Worm (Caenorhabditis elegans) whole organism, young adult: ENCODE results near the gene B0457.6.

ENCODE experiments used
- B0019.2 ChIP-seq: fragments of 200-800 bp; sonication (Bioruptor generic); conservative IDR thresholded peaks from 2 replicates; pipeline ENCODE4 v1.3.6; 2022; ENCODE audit warnings: missing genetic modification reagents, missing genetic modification characterization, missing compliant biosample characterization
- B0336.3 ChIP-seq: fragments of 200-800 bp; sonication (Bioruptor generic); IDR thresholded peaks from 2 replicates; pipeline ENCODE4 v1.3.6; 2022; ENCODE audit warnings: missing genetic modification characterization, missing compliant biosample characterization
- D2030.7 ChIP-seq: fragments of 200-800 bp; sonication (Bioruptor generic); IDR thresholded peaks from 2 replicates; pipeline ENCODE4 v1.3.6; 2022; ENCODE audit warnings: missing genetic modification reagents, missing genetic modification characterization, missing compliant biosample characterization
- F33H1.4 ChIP-seq: fragments of 200-800 bp; sonication (Bioruptor generic); IDR thresholded peaks from 2 replicates; pipeline ENCODE4 v1.3.6; 2022; ENCODE audit warnings: missing genetic modification reagents, missing genetic modification characterization, missing compliant biosample characterization
- K12H6.12 ChIP-seq: fragments of 200-800 bp; sonication (Bioruptor generic); optimal IDR thresholded peaks from 2 replicates; lab custom pipeline; 2018; ENCODE audit warnings: mild to moderate bottlenecking, missing genetic modification characterization, missing compliant biosample characterization
- T26A5.8 ChIP-seq: sonication (generic microtip); optimal IDR thresholded peaks from 2 replicates; lab custom pipeline; 2016; ENCODE audit warnings: missing genetic modification characterization, missing compliant biosample characterization
- Y53G8AR.9 ChIP-seq: fragments of 200-800 bp; sonication (Bioruptor generic); conservative IDR thresholded peaks from 2 replicates; pipeline ENCODE4 v1.3.6; 2022; ENCODE audit warnings: missing genetic modification reagents, missing genetic modification characterization, missing compliant biosample characterization
- ZK185.1 ChIP-seq: sonication (generic microtip); optimal IDR thresholded peaks from 2 replicates; lab custom pipeline; 2016; ENCODE audit warnings: mild to moderate bottlenecking, missing genetic modification characterization, missing compliant biosample characterization; ENCODE audit not compliant: poor library complexity, severe bottlenecking
- ama-1 ChIP-seq, 3 experiments: fragments of 150-350 bp in 1 of 3; sonication (generic microtip) in 2 of 3; optimal IDR thresholded peaks; 2 replicates each; lab custom pipeline; 2014 to 2018; ENCODE audit warnings: missing biosample characterization in 2 of 3, missing genetic modification characterization in 2 of 3, missing genetic modification reagents in 2 of 3
- atf-7 ChIP-seq: sonication (generic microtip); optimal IDR thresholded peaks from 2 replicates; lab custom pipeline; 2017; ENCODE audit warnings: mild to moderate bottlenecking, missing genetic modification characterization, missing compliant biosample characterization
- athp-1 ChIP-seq: sonication (generic microtip); optimal IDR thresholded peaks from 2 replicates; lab custom pipeline; 2017; ENCODE audit warnings: mild to moderate bottlenecking, missing genetic modification characterization, missing compliant biosample characterization
- bed-1 ChIP-seq: fragments of 200-800 bp; sonication (Bioruptor generic); IDR thresholded peaks from 2 replicates; pipeline ENCODE4 v1.3.6; 2022; ENCODE audit warnings: missing genetic modification reagents, missing genetic modification characterization, missing compliant biosample characterization
- ceh-40 ChIP-seq: fragments of 200-800 bp; sonication (Bioruptor generic); IDR thresholded peaks from 2 replicates; pipeline ENCODE4 v1.3.6; 2022; ENCODE audit warnings: missing genetic modification characterization, missing compliant biosample characterization
- chd-7 ChIP-seq: sonication (generic microtip); optimal IDR thresholded peaks from 2 replicates; lab custom pipeline; 2016; ENCODE audit warnings: mild to moderate bottlenecking, missing genetic modification characterization, moderate library complexity, missing compliant biosample characterization
- dpl-1 ChIP-seq: fragments of 150-350 bp; optimal IDR thresholded peaks from 2 replicates; lab custom pipeline; 2014; ENCODE audit warnings: missing biosample characterization, missing genetic modification reagents, missing genetic modification characterization
- egl-44 ChIP-seq: fragments of 200-800 bp; sonication (Bioruptor generic); IDR thresholded peaks from 2 replicates; pipeline ENCODE4 v1.3.6; 2022; ENCODE audit warnings: missing genetic modification reagents, missing genetic modification characterization, missing compliant biosample characterization
- ekl-4 ChIP-seq: fragments of 200-800 bp; sonication (Bioruptor generic); IDR thresholded peaks from 2 replicates; pipeline ENCODE4 v1.3.6; 2022; ENCODE audit warnings: missing genetic modification reagents, missing genetic modification characterization, missing compliant biosample characterization
- ets-4 ChIP-seq: fragments of 200-800 bp; sonication (Bioruptor generic); optimal IDR thresholded peaks from 2 replicates; lab custom pipeline; 2018; ENCODE audit warnings: mild to moderate bottlenecking, missing genetic modification characterization, missing compliant biosample characterization
- hmg-1.2 ChIP-seq: fragments of 200-800 bp; sonication (Bioruptor generic); IDR thresholded peaks from 2 replicates; pipeline ENCODE4 v1.3.6; 2022; ENCODE audit warnings: missing genetic modification reagents, missing genetic modification characterization, missing compliant biosample characterization
- hmg-20 ChIP-seq: fragments of 200-800 bp; sonication (Bioruptor generic); IDR thresholded peaks from 2 replicates; pipeline ENCODE4 v1.3.6; 2022; ENCODE audit warnings: missing genetic modification reagents, missing genetic modification characterization, missing compliant biosample characterization
- hrde-1 ChIP-seq: sonication (generic microtip); optimal IDR thresholded peaks from 2 replicates; lab custom pipeline; 2016; ENCODE audit warnings: missing genetic modification characterization, mild to moderate bottlenecking, missing compliant biosample characterization, moderate library complexity, missing genotype, missing genetic modification reagents, borderline replicate concordance
- hsf-1 ChIP-seq: fragments of 200-800 bp; sonication (Bioruptor generic); IDR thresholded peaks from 2 replicates; pipeline ENCODE4 v1.3.6; 2022; ENCODE audit warnings: missing genetic modification reagents, missing genetic modification characterization, missing compliant biosample characterization
- lin-26 ChIP-seq: fragments of 200-800 bp; sonication (Bioruptor generic); IDR thresholded peaks from 2 replicates; pipeline ENCODE4 v1.3.6; 2022; ENCODE audit warnings: missing genetic modification reagents, missing genetic modification characterization, missing compliant biosample characterization
- lin-35 ChIP-seq, 3 experiments: fragments of 150-350 bp in 2 of 3; sonication (generic microtip) in 1 of 3; optimal IDR thresholded peaks; 2 replicates each; lab custom pipeline; 2014 to 2018; ENCODE audit warnings: missing biosample characterization in 3 of 3, missing genetic modification characterization in 3 of 3, missing genetic modification reagents in 3 of 3
- madf-10 ChIP-seq: sonication (generic microtip); optimal IDR thresholded peaks from 2 replicates; lab custom pipeline; 2016; ENCODE audit warnings: mild to moderate bottlenecking, missing genetic modification characterization, missing compliant biosample characterization
- madf-3 ChIP-seq: fragments of 200-800 bp; sonication (Bioruptor generic); IDR thresholded peaks from 2 replicates; pipeline ENCODE4 v1.3.6; 2022; ENCODE audit warnings: missing genetic modification reagents, missing genetic modification characterization, missing compliant biosample characterization
- madf-6 ChIP-seq: fragments of 200-800 bp; sonication (Bioruptor generic); IDR thresholded peaks from 2 replicates; pipeline ENCODE4 v1.3.6; 2022; ENCODE audit warnings: missing genetic modification reagents, missing genetic modification characterization, missing compliant biosample characterization
- madf-8 ChIP-seq: fragments of 200-800 bp; sonication (Bioruptor generic); conservative IDR thresholded peaks from 2 replicates; pipeline ENCODE4 v1.3.6; 2022; ENCODE audit warnings: missing genetic modification reagents, missing genetic modification characterization, missing compliant biosample characterization
- mes-4 ChIP-seq: sonication (generic microtip); optimal IDR thresholded peaks from 2 replicates; lab custom pipeline; 2016; ENCODE audit warnings: missing genotype, missing genetic modification characterization, missing compliant biosample characterization
- mxl-1 ChIP-seq: sonication (generic microtip); optimal IDR thresholded peaks from 2 replicates; lab custom pipeline; 2016; ENCODE audit warnings: missing genetic modification characterization, missing compliant biosample characterization
- nhr-27 ChIP-seq: fragments of 200-800 bp; sonication (Bioruptor generic); optimal IDR thresholded peaks from 2 replicates; lab custom pipeline; 2018; ENCODE audit warnings: mild to moderate bottlenecking, missing genetic modification characterization, moderate library complexity, missing compliant biosample characterization
- rcor-1 ChIP-seq: fragments of 200-800 bp; sonication (Bioruptor generic); IDR thresholded peaks from 2 replicates; pipeline ENCODE4 v1.3.6; 2022; ENCODE audit warnings: missing genetic modification reagents, missing genetic modification characterization, missing compliant biosample characterization
- rec-8 ChIP-seq, 2 experiments: sonication (generic microtip); optimal IDR thresholded peaks; 2 replicates each; lab custom pipeline; 2016; ENCODE audit warnings: mild to moderate bottlenecking in 2 of 2, missing genetic modification characterization in 2 of 2, missing genetic modification reagents in 2 of 2, missing genotype in 2 of 2, missing biosample characterization in 1 of 2, missing compliant biosample characterization in 1 of 2, moderate library complexity in 1 of 2
- rpc-1 ChIP-seq, 2 experiments: fragments of 150-350 bp in 1 of 2; sonication (generic microtip) in 1 of 2; optimal IDR thresholded peaks; 2 replicates each; lab custom pipeline; 2014 to 2018; ENCODE audit warnings: missing biosample characterization in 1 of 2, missing genetic modification characterization in 1 of 2, missing genetic modification reagents in 1 of 2, missing genotype in 1 of 2
- sdz-38 ChIP-seq: sonication (generic microtip); optimal IDR thresholded peaks from 2 replicates; lab custom pipeline; 2016; ENCODE audit warnings: missing genotype, missing genetic modification characterization, missing compliant biosample characterization
- snpc-1.1 ChIP-seq: sonication (generic microtip); optimal IDR thresholded peaks from 2 replicates; lab custom pipeline; 2017; ENCODE audit warnings: missing genetic modification characterization, mild to moderate bottlenecking, missing compliant biosample characterization, antibody characterized with exemption, moderate library complexity, missing genotype, missing genetic modification reagents; ENCODE audit not compliant: insufficient read depth
- snpc-3.4 ChIP-seq: sonication (generic microtip); optimal IDR thresholded peaks from 2 replicates; lab custom pipeline; 2017; ENCODE audit warnings: missing genetic modification characterization, mild to moderate bottlenecking, missing compliant biosample characterization, antibody characterized with exemption, moderate library complexity, missing genotype, missing genetic modification reagents
- tbp1 ChIP-seq: fragments of 200-800 bp; sonication (Bioruptor generic); optimal IDR thresholded peaks from 2 replicates; lab custom pipeline; 2018; ENCODE audit warnings: mild to moderate bottlenecking, missing genetic modification characterization, missing compliant biosample characterization
- tlf-1 ChIP-seq: fragments of 200-800 bp; sonication (Bioruptor generic); optimal IDR thresholded peaks from 2 replicates; lab custom pipeline; 2018; ENCODE audit warnings: mild to moderate bottlenecking, missing genetic modification characterization, missing compliant biosample characterization
- ztf-18 ChIP-seq: sonication (generic microtip); optimal IDR thresholded peaks from 2 replicates; lab custom pipeline; 2016; ENCODE audit warnings: missing genotype, mild to moderate bottlenecking, missing genetic modification characterization, missing compliant biosample characterization
- ztf-3 ChIP-seq: fragments of 200-800 bp; sonication (Bioruptor generic); optimal IDR thresholded peaks from 2 replicates; lab custom pipeline; 2018; ENCODE audit warnings: mild to moderate bottlenecking, missing genetic modification characterization, missing compliant biosample characterization
- ztf-6 ChIP-seq: fragments of 200-800 bp; sonication (Bioruptor generic); IDR thresholded peaks from 2 replicates; pipeline ENCODE4 v1.3.6; 2022; ENCODE audit warnings: missing genetic modification reagents, missing genetic modification characterization, missing compliant biosample characterization

B0457.6 gene

ce11 chrII:8953703-8954102 is 31.5 kb downstream of the B0457.6 start:
- TF ChIP-seq ztf-18 (tag; lab: Kevin White, UChicago), result no peak
- TF ChIP-seq Y53G8AR.9 (GFP tag; lab: Robert Waterston, UW), result no peak
- no peak for TF ChIP-seq tlf-1
- TF ChIP-seq rec-8 (tag; optimal IDR thresholded peaks at IDR 0.05; lab: Kevin White, UChicago), result no peak
- no peak for TF ChIP-seq bed-1
- no peak for TF ChIP-seq sdz-38
- TF ChIP-seq ztf-3 (GFP tag; lab: Kevin White, UChicago), result no peak
- TF ChIP-seq ekl-4 (GFP tag; lab: Robert Waterston, UW), result no peak
- TF ChIP-seq, all 124 proteins: peak for 0

ce11 chrII:8956896-8957295 is 34.7 kb downstream of the B0457.6 start:
- TF ChIP-seq mxl-1 (tag; lab: Kevin White, UChicago), result no peak
- TF ChIP-seq F33H1.4 (GFP tag; lab: Robert Waterston, UW), result no peak
- no peak for TF ChIP-seq dpl-1
- TF ChIP-seq snpc-1.1, result no peak
- TF ChIP-seq bed-1, result no peak
- no peak for TF ChIP-seq nhr-27
- TF ChIP-seq ceh-40, result no peak
- TF ChIP-seq tbp1 (GFP tag; lab: Kevin White, UChicago), result no peak

- TF ChIP-seq B0019.2 (no peak), F33H1.4 (GFP tag; lab: Robert Waterston, UW) (no peak), madf-3 (0 out of 2 replicates have a peak, but pooled peaks have one; percentile 33)
Observed at ce11 chrII:8959081-8959480, 36.9 kb downstream of the B0457.6 start.

ce11 chrII:8960414-8960813 is 38.2 kb downstream of the B0457.6 start, which contains the start of gene cal-2:
TSS of gene cal-2 (plus strand) at chrII:8960714.
- TF ChIP-seq rcor-1 (GFP tag; lab: Robert Waterston, UW), result no peak
- no peak for TF ChIP-seq lin-35 (GFP tag; optimal IDR thresholded peaks at IDR 0.05; lab: Kevin White, UChicago)
- TF ChIP-seq hrde-1 (tag; lab: Kevin White, UChicago), result no peak
- no peak for TF ChIP-seq athp-1 (tag; lab: Kevin White, UChicago)
- no peak for TF ChIP-seq lin-26 (GFP tag; lab: Robert Waterston, UW)
- no peak for TF ChIP-seq mes-4
- TF ChIP-seq mxl-1 (tag; lab: Kevin White, UChicago), result no peak
- TF ChIP-seq ztf-6 (GFP tag; lab: Robert Waterston, UW), result no peak
- no peak for TF ChIP-seq ama-1 (optimal IDR thresholded peaks at IDR 0.05; lab: Kevin White, UChicago)
- TF ChIP-seq ama-1 (GFP tag; optimal IDR thresholded peaks at IDR 0.05; lab: Kevin White, UChicago), result no peak
- no peak for TF ChIP-seq madf-10 (tag; lab: Kevin White, UChicago)
- TF ChIP-seq T26A5.8 (tag; lab: Kevin White, UChicago), result no peak
- TF ChIP-seq ets-4 (GFP tag; lab: Kevin White, UChicago), result no peak
- no peak for TF ChIP-seq B0019.2

- no peak for TF ChIP-seq madf-8 (GFP tag; lab: Robert Waterston, UW)
- no peak for TF ChIP-seq D2030.7 (GFP tag; lab: Robert Waterston, UW)
- no peak for TF ChIP-seq egl-44 (GFP tag; lab: Robert Waterston, UW)
- TF ChIP-seq hmg-20 (GFP tag; lab: Robert Waterston, UW), result no peak
- no peak for TF ChIP-seq F33H1.4 (GFP tag; lab: Robert Waterston, UW)
- TF ChIP-seq rpc-1 (optimal IDR thresholded peaks at IDR 0.05; lab: Kevin White, UChicago), result no peak
- no peak for TF ChIP-seq rpc-1 (tag; optimal IDR thresholded peaks at IDR 0.05; lab: Kevin White, UChicago)
- TF ChIP-seq hmg-1.2 (GFP tag; lab: Robert Waterston, UW), result no peak
- TF ChIP-seq ets-4 (GFP tag; lab: Kevin White, UChicago), result no peak
- no peak for TF ChIP-seq B0336.3 (GFP tag; lab: Robert Waterston, UW)
- TF ChIP-seq madf-6 (GFP tag; lab: Robert Waterston, UW), result no peak
- no peak for TF ChIP-seq ZK185.1 (tag; lab: Kevin White, UChicago)
- TF ChIP-seq atf-7 (tag; lab: Kevin White, UChicago), result no peak
- no peak for TF ChIP-seq K12H6.12 (tag; lab: Kevin White, UChicago)
- TF ChIP-seq Y53G8AR.9 (GFP tag; lab: Robert Waterston, UW), result no peak
- no peak for TF ChIP-seq chd-7
- TF ChIP-seq hsf-1 (GFP tag; lab: Robert Waterston, UW), result no peak
- TF ChIP-seq snpc-3.4 (tag; lab: Kevin White, UChicago), result no peak
Observed at ce11 chrII:8961450-8961849, 39.2 kb downstream of the B0457.6 start.
